Worm (Caenorhabditis elegans) whole organism, mixed stage, embryonic: ENCODE data around the gene col-145.

Source experiments
- M03D4.4 ChIP-seq: sonication (generic microtip); optimal IDR thresholded peaks from 2 replicates; lab custom pipeline; 2017; ENCODE audit warnings: mild to moderate bottlenecking, missing genetic modification characterization, missing compliant biosample characterization
- bed-3 ChIP-seq: fragments of 200-800 bp; sonication (Bioruptor generic); optimal IDR thresholded peaks from 3 replicates; lab custom pipeline; 2018; ENCODE audit warnings: mild to moderate bottlenecking, missing genetic modification characterization, moderate library complexity, missing compliant biosample characterization
- ces-1 ChIP-seq: fragments of 150-350 bp; optimal IDR thresholded peaks from 2 replicates; lab custom pipeline; 2014; ENCODE audit warnings: missing biosample characterization, missing genetic modification reagents, missing genetic modification characterization
- elt-3 ChIP-seq: fragments of 150-350 bp; optimal IDR thresholded peaks from 2 replicates; lab custom pipeline; 2014; ENCODE audit warnings: missing biosample characterization, missing genetic modification characterization
- nhr-12 ChIP-seq: fragments of 150-350 bp; optimal IDR thresholded peaks from 2 replicates; lab custom pipeline; 2014; ENCODE audit warnings: missing biosample characterization, missing genetic modification characterization
- nhr-76 ChIP-seq: sonication (generic microtip); optimal IDR thresholded peaks from 2 replicates; lab custom pipeline; 2017; ENCODE audit warnings: missing biosample characterization, missing genetic modification characterization
- tbx-8 ChIP-seq: fragments of 200-800 bp; sonication (Bioruptor generic); optimal IDR thresholded peaks from 2 replicates; lab custom pipeline; 2018; ENCODE audit warnings: mild to moderate bottlenecking, missing genetic modification characterization, moderate library complexity, missing compliant biosample characterization
- unc-39 ChIP-seq: fragments of 150-350 bp; optimal IDR thresholded peaks from 2 replicates; lab custom pipeline; 2014; ENCODE audit warnings: missing biosample characterization, missing genetic modification characterization
- unc-62 ChIP-seq: fragments of 150-350 bp; optimal IDR thresholded peaks from 2 replicates; lab custom pipeline; 2014; ENCODE audit warnings: missing biosample characterization, missing genetic modification reagents, missing genetic modification characterization
- zip-8 ChIP-seq: fragments of 150-350 bp; optimal IDR thresholded peaks from 2 replicates; lab custom pipeline; 2014; ENCODE audit warnings: missing biosample characterization, missing genetic modification characterization
- ztf-11 ChIP-seq: fragments of 150-350 bp; optimal IDR thresholded peaks from 2 replicates; lab custom pipeline; 2014; ENCODE audit warnings: missing biosample characterization, missing genetic modification characterization

DNA sequence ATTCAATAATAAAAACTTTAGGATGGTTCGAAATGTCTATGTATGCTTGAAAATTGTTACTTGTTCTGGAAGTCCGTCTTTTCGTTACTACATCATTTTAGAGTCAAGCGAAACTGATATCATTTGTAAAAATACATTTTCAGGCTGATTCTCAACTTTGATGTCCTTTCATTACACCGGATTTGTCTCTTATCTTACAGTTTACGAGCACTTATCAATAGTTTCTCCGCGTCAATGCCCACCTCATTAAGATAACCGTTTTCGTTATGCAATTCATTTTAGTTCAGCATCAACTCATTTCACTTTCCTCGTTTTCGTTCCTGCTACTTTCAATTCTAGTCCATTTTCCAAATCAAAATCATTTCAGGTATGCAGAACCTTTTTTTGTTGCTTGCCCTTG lies 39.9 kb upstream of the col-145 start, which contains the start of gene asp-2:
- TF ChIP-seq elt-3 (tag; lab: Kevin White, UChicago) (no peak), ces-1 (GFP tag; lab: Kevin White, UChicago) (no peak), nhr-76 (tag; lab: Kevin White, UChicago) (no peak), ztf-11 (no peak), bed-3 (GFP tag; lab: Kevin White, UChicago) (no peak), M03D4.4 (no peak), tbx-8 (GFP tag; lab: Kevin White, UChicago) (no peak), unc-39 (tag; lab: Kevin White, UChicago) (no peak), nhr-12 (tag; lab: Kevin White, UChicago) (no peak), zip-8 (tag; lab: Kevin White, UChicago) (no peak), unc-62 (GFP tag; lab: Kevin White, UChicago) (no peak)
